Worm (Caenorhabditis elegans) whole organism, L2 larva: ENCODE results near the gene hlh-4.
A peak's percentile ranks its signal among the peaks of the same experiment; 100 is the strongest.

Experiments
- crh-2 ChIP-seq: sonication (generic microtip); optimal IDR thresholded peaks from 2 replicates; lab custom pipeline; 2017; ENCODE audit warnings: missing biosample characterization, missing genetic modification characterization
- fos-1 ChIP-seq: fragments of 150-350 bp; optimal IDR thresholded peaks from 2 replicates; lab custom pipeline; 2014; ENCODE audit warnings: missing biosample characterization, missing genetic modification characterization
- gmeb-1 ChIP-seq: fragments of 150-350 bp; optimal IDR thresholded peaks from 2 replicates; lab custom pipeline; 2014; ENCODE audit warnings: missing biosample characterization, missing genetic modification characterization
- nhr-237 ChIP-seq: fragments of 150-350 bp; optimal IDR thresholded peaks from 2 replicates; lab custom pipeline; 2014; ENCODE audit warnings: missing biosample characterization, missing genetic modification characterization

The hlh-4 gene

DNA sequence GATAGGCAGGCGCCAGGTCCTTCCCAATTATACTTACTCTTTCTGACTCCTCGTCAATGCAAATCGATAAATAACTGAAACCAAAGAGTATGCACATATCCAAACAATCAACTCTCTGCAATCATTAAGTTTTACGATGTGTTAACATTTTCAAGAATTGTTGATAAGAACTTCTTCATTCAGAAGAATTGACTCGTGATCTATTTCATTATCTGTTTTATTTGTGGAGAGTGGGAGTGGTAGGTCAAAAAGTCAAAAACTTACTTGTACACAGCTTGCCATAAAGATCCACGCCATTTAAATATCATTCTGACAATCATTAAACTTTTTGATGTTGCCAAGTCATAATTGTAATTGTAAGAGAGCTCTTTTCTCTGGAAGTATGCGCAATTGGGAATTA is 49.5 kb downstream of the hlh-4 start:
- TF ChIP-seq fos-1 (tag; lab: Kevin White, UChicago): peak; percentile 6
- no peak for TF ChIP-seq nhr-237 (tag; lab: Kevin White, UChicago)
- TF ChIP-seq crh-2 (tag; lab: Kevin White, UChicago): peak; percentile 15
- TF ChIP-seq gmeb-1 (tag; lab: Kevin White, UChicago): peak; percentile 10
